Worm (Caenorhabditis elegans): ENCODE data around the gene Y116A8C.29.

The Y116A8C.29 gene

ce11 chrIV:17105578-17105977, 11.8 kb downstream of the Y116A8C.29 start:
- TF ChIP-seq lin-1 (GFP tag; IDR thresholded peaks at IDR 0.05), result no peak
- peak; percentile 35 for TF ChIP-seq aha-1 (tag)
- TF ChIP-seq set-16 (GFP tag; IDR thresholded peaks at IDR 0.05), result peak; percentile 88

- no peak for TF ChIP-seq ces-1 (GFP tag; optimal IDR thresholded peaks at IDR 0.05)
- no peak for TF ChIP-seq nhr-42 (GFP tag; IDR thresholded peaks at IDR 0.05)
- 0 out of 2 replicates have a peak, but pooled peaks have one; percentile 25 for TF ChIP-seq arid-1 (GFP tag; conservative IDR thresholded peaks at IDR 0.05)
- TF ChIP-seq ZK546.5 (tag; optimal IDR thresholded peaks at IDR 0.05), result no peak
- TF ChIP-seq daf-8 (GFP tag; IDR thresholded peaks at IDR 0.05), result no peak
- no peak for TF ChIP-seq zip-2 (tag; optimal IDR thresholded peaks at IDR 0.05)
- TF ChIP-seq ZK337.2 (GFP tag; IDR thresholded peaks at IDR 0.05), result 0 out of 2 replicates have a peak, but pooled peaks have one; percentile 15
Observed at ce11 chrIV:17108200-17108599, 14.4 kb downstream of the Y116A8C.29 start.

ce11 chrIV:17108805-17109204, 15.0 kb downstream of the Y116A8C.29 start:
- no peak for TF ChIP-seq Y48G9A.11 (GFP tag; IDR thresholded peaks at IDR 0.05)
- no peak for TF ChIP-seq nhr-48 (tag; optimal IDR thresholded peaks at IDR 0.05)
- TF ChIP-seq ZK337.2 (GFP tag; IDR thresholded peaks at IDR 0.05), result no peak
- TF ChIP-seq vab-7 (GFP tag; IDR thresholded peaks at IDR 0.05), result no peak

- TF ChIP-seq dmd-9 (GFP tag; IDR thresholded peaks at IDR 0.05) (no peak), ceh-20 (GFP tag; IDR thresholded peaks at IDR 0.05) (no peak), dpl-1 (GFP tag; optimal IDR thresholded peaks at IDR 0.05) (no peak), rbr-2 (tag; optimal IDR thresholded peaks at IDR 0.05) (no peak), T20F7.1 (GFP tag; optimal IDR thresholded peaks at IDR 0.05) (no peak), hmg-1.1 (GFP tag; IDR thresholded peaks at IDR 0.05) (no peak), daf-19 (GFP tag; conservative IDR thresholded peaks at IDR 0.05) (no peak), egl-43 (GFP tag; IDR thresholded peaks at IDR 0.05) (no peak), spr-3 (GFP tag; optimal IDR thresholded peaks at IDR 0.05) (no peak), nhr-28 (tag; optimal IDR thresholded peaks at IDR 0.05) (no peak), ztf-7 (tag; optimal IDR thresholded peaks at IDR 0.05) (no peak), nhr-10 (tag; optimal IDR thresholded peaks at IDR 0.05) (no peak), zag-1 (tag; optimal IDR thresholded peaks at IDR 0.05) (no peak), aha-1 (tag) (no peak), lin-13 (GFP tag; optimal IDR thresholded peaks at IDR 0.05) (no peak), attf-4 (tag; optimal IDR thresholded peaks at IDR 0.05) (no peak), F26F4.8 (GFP tag; conservative IDR thresholded peaks at IDR 0.05) (no peak), ama-1 (optimal IDR thresholded peaks at IDR 0.05) (no peak), ceh-62 (tag; optimal IDR thresholded peaks at IDR 0.05) (no peak)
Observed at ce11 chrIV:17109436-17109835, 15.6 kb downstream of the Y116A8C.29 start.

- TF ChIP-seq lin-29 (GFP tag; IDR thresholded peaks at IDR 0.05), result no peak
Observed at ce11 chrIV:17110882-17111281, 17.1 kb downstream of the Y116A8C.29 start, which contains the start of gene sfa-1. sfa-1 (minus strand) TSS chrIV:17110982.

- no peak for TF ChIP-seq ztf-7 (tag; optimal IDR thresholded peaks at IDR 0.05)
- TF ChIP-seq zfp-3 (GFP tag; conservative IDR thresholded peaks at IDR 0.05), result no peak
- no peak for TF ChIP-seq ceh-28 (tag; optimal IDR thresholded peaks at IDR 0.05)
- no peak for TF ChIP-seq pha-4 (GFP tag; IDR thresholded peaks at IDR 0.05)
- no peak for TF ChIP-seq pha-4 (tag; optimal IDR thresholded peaks at IDR 0.05)
- no peak for TF ChIP-seq aly-2 (tag; optimal IDR thresholded peaks at IDR 0.05)
- no peak for TF ChIP-seq ceh-44 (GFP tag; IDR thresholded peaks at IDR 0.05)
- no peak for TF ChIP-seq snpc-4 (tag; optimal IDR thresholded peaks at IDR 0.05)
- TF ChIP-seq fkh-10 (GFP tag; optimal IDR thresholded peaks at IDR 0.05), result no peak
- TF ChIP-seq tra-1 (GFP tag; IDR thresholded peaks at IDR 0.05), result no peak
- TF ChIP-seq rbr-2 (tag; optimal IDR thresholded peaks at IDR 0.05), result no peak
- no peak for TF ChIP-seq F26F4.8 (GFP tag; conservative IDR thresholded peaks at IDR 0.05)
- no peak for TF ChIP-seq egl-27 (tag; optimal IDR thresholded peaks at IDR 0.05)
- TF ChIP-seq gei-8 (GFP tag; optimal IDR thresholded peaks at IDR 0.05), result no peak
- TF ChIP-seq daf-8 (GFP tag; IDR thresholded peaks at IDR 0.05), result no peak
- no peak for TF ChIP-seq T26A8.4 (GFP tag; IDR thresholded peaks at IDR 0.05)
- TF ChIP-seq unc-62 (GFP tag; optimal IDR thresholded peaks at IDR 0.05 in 1 of 2), result no peak
- TF ChIP-seq unc-62 (tag; optimal IDR thresholded peaks at IDR 0.05), result no peak
- TF ChIP-seq nhr-10 (tag; optimal IDR thresholded peaks at IDR 0.05), result no peak
Observed at ce11 chrIV:17111813-17112212, 18.0 kb downstream of the Y116A8C.29 start, which contains the start of gene Y116A8C.33. Y116A8C.33 (plus strand) TSS chrIV:17112113.

Data from whole organism, L4 larva.